Fruit fly (Drosophila melanogaster) whole organism, embryonic: ENCODE measurements around the gene CG10947.
"Not testable (repeated sequence)": the region's sequence is repeated elsewhere in the genome, so short reads cannot be mapped to it uniquely, and the experiment has no call there.

Experiments
- CTCF ChIP-seq: fragments of 200-800 bp; sonication (Bioruptor generic); optimal IDR thresholded peaks from 2 replicates; lab custom pipeline; 2017; ENCODE audit warnings: missing biosample characterization, mild to moderate bottlenecking, missing genetic modification characterization, moderate library complexity
- zen2 ChIP-seq: fragments of 200-800 bp; sonication (Bioruptor generic); IDR thresholded peaks from 3 replicates; pipeline ENCODE4 v1.3.6; 2022; ENCODE audit warnings: missing biosample characterization, missing genetic modification characterization; ENCODE audit not compliant: partially characterized antibody

DNA sequence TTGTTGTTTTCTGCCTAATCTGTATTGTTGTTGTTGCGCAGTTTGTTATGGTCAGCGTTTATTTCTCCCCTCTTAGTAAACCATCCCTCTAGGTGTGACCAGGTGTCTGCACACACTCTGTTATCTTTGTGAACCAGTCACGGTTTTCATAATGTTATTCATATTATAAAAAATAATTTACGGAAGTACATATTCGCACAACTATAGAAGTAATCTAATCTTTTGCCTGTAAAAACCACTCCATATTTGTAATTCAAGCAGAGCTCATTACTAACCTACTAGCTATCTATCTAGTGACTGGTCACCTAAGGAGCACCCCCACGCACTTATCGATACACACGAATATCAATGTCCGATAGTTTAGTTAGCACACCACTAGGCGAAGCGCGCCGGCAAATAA lies 35.3 kb upstream of the CG10947 start, which contains the start of the genes CG31683 and CG31687:
- not testable (repeated sequence) for TF ChIP-seq CTCF (GFP tag; lab: Kevin White, UChicago); zen2 (GFP tag; lab: Robert Waterston, UW)
